Fruit fly (Drosophila melanogaster): ENCODE results near the gene CG13023.

CG13023 gene

DNA sequence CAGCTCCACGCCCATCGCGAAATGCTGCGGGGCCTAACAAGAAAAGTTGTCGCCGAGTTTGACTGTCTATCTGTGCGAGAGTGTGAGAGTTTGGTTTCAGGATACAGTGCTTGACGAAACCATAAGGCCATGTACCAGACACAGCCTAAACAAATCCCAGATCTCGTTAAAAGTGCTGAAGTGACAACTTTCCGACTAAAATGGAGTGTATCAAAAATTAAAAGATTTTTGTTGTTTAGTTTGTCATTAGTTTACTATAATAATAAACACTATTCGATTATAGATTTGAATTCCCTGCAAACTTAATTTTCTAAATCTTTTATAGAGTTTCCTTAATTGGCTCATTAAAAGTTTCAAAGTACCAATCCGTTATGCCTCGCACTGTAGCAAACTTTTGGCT is 33.6 kb downstream of the CG13023 start (continued):
- TF ChIP-seq Six4 (GFP tag; optimal IDR thresholded peaks at IDR 0.05): no peak
- no peak for TF ChIP-seq CG34422 (GFP tag; IDR thresholded peaks at IDR 0.05)
- TF ChIP-seq CG17186 (GFP tag; optimal IDR thresholded peaks at IDR 0.05): no peak
- TF ChIP-seq sima (GFP tag; optimal IDR thresholded peaks at IDR 0.05): no peak
- no peak for TF ChIP-seq disco-r (GFP tag; optimal IDR thresholded peaks at IDR 0.05)
- TF ChIP-seq mam (GFP tag; optimal IDR thresholded peaks at IDR 0.05): no peak
- peak; percentile 10; the same call in 1 of the 2 replicates for TF ChIP-seq Atf6 (GFP tag; IDR thresholded peaks at IDR 0.05)
- TF ChIP-seq jigr1 (GFP tag; IDR thresholded peaks at IDR 0.05): no peak
- TF ChIP-seq ewg (GFP tag; optimal IDR thresholded peaks at IDR 0.05): no peak
- TF ChIP-seq CG3281 (GFP tag; optimal IDR thresholded peaks at IDR 0.05): peak; percentile 35
- no peak for TF ChIP-seq GATAe (GFP tag; conservative IDR thresholded peaks at IDR 0.05)
- TF ChIP-seq exex (tag; optimal IDR thresholded peaks at IDR 0.05): no peak
- TF ChIP-seq fd96Cb (tag; optimal IDR thresholded peaks at IDR 0.05): no peak
- no peak for TF ChIP-seq CG12155 (GFP tag; optimal IDR thresholded peaks at IDR 0.05)
- peak; percentile 0 for TF ChIP-seq CG1233 (GFP tag; optimal IDR thresholded peaks at IDR 0.05)
- no peak for TF ChIP-seq CG10543 (GFP tag; optimal IDR thresholded peaks at IDR 0.05)
- TF ChIP-seq oc (tag; optimal IDR thresholded peaks at IDR 0.05): no peak
- TF ChIP-seq trh (GFP tag; optimal IDR thresholded peaks at IDR 0.05): no peak
- TF ChIP-seq gcm2 (GFP tag; optimal IDR thresholded peaks at IDR 0.05): no peak
- peak; percentile 1 for TF ChIP-seq bcd (GFP tag; optimal IDR thresholded peaks at IDR 0.05)
- TF ChIP-seq Spps (tag; optimal IDR thresholded peaks at IDR 0.05): no peak
- no peak for TF ChIP-seq CG8944 (GFP tag; optimal IDR thresholded peaks at IDR 0.05)
- TF ChIP-seq CrebB (tag; optimal IDR thresholded peaks at IDR 0.05): no peak
- no peak for TF ChIP-seq ranshi (GFP tag; IDR thresholded peaks at IDR 0.05)
- TF ChIP-seq CG16863 (GFP tag; optimal IDR thresholded peaks at IDR 0.05): no peak
- TF ChIP-seq Sin3A (optimal IDR thresholded peaks at IDR 0.05): no peak
- no peak for TF ChIP-seq yki (optimal IDR thresholded peaks at IDR 0.05)
- peak; percentile 41 for TF ChIP-seq grau (tag; optimal IDR thresholded peaks at IDR 0.05)
- no peak for TF ChIP-seq emc (GFP tag; optimal IDR thresholded peaks at IDR 0.05)
- TF ChIP-seq usp (GFP tag; optimal IDR thresholded peaks at IDR 0.05): no peak
- TF ChIP-seq CG13424 (tag; optimal IDR thresholded peaks at IDR 0.05): peak; percentile 32
- TF ChIP-seq zen (tag; optimal IDR thresholded peaks at IDR 0.05): no peak
- no peak for TF ChIP-seq Fer2 (tag; optimal IDR thresholded peaks at IDR 0.05)
- peak; percentile 54 for TF ChIP-seq gem (tag; optimal IDR thresholded peaks at IDR 0.05)
- no peak for TF ChIP-seq CG7271 (tag; optimal IDR thresholded peaks at IDR 0.05)
- TF ChIP-seq Xrp1 (GFP tag; IDR thresholded peaks at IDR 0.05): no peak
- TF ChIP-seq Nf-YA (GFP tag; IDR thresholded peaks at IDR 0.05): no peak
- no peak for TF ChIP-seq chinmo (GFP tag; IDR thresholded peaks at IDR 0.05; ENCODE audit: partially characterized antibody)
- no peak for TF ChIP-seq sc (optimal IDR thresholded peaks at IDR 0.05)
- no peak for TF ChIP-seq sc (GFP tag; optimal IDR thresholded peaks at IDR 0.05)
- peak; percentile 2 for TF ChIP-seq phol (tag; optimal IDR thresholded peaks at IDR 0.05)
- no peak for TF ChIP-seq repo (GFP tag; optimal IDR thresholded peaks at IDR 0.05)
- TF ChIP-seq CG4730 (GFP tag; IDR thresholded peaks at IDR 0.05): no peak
- no peak for TF ChIP-seq CG12236 (GFP tag; optimal IDR thresholded peaks at IDR 0.05)
- TF ChIP-seq CoRest (tag; optimal IDR thresholded peaks at IDR 0.05): peak; percentile 41
- TF ChIP-seq CG17359 (tag; optimal IDR thresholded peaks at IDR 0.05): peak; percentile 10
- TF ChIP-seq eve (GFP tag; optimal IDR thresholded peaks at IDR 0.05): no peak
- TF ChIP-seq CG11695 (GFP tag; IDR thresholded peaks at IDR 0.05): peak; percentile 59; the same call in 2 of the 3 replicates
- no peak for TF ChIP-seq CG2199 (GFP tag; IDR thresholded peaks at IDR 0.05)
- no peak for TF ChIP-seq CG31441 (GFP tag; IDR thresholded peaks at IDR 0.05)
- no peak for TF ChIP-seq grn (GFP tag; optimal IDR thresholded peaks at IDR 0.05)
- no peak for TF ChIP-seq lov (optimal IDR thresholded peaks at IDR 0.05)
- TF ChIP-seq lov (GFP tag; IDR thresholded peaks at IDR 0.05): no peak
- TF ChIP-seq danr (GFP tag; IDR thresholded peaks at IDR 0.05): no peak
